Fruit fly (Drosophila melanogaster) whole organism, embryonic: ENCODE results near the gene Mrm2.

Experiments used
- ATbp ChIP-seq: fragments of 200-800 bp; sonication (Bioruptor generic); optimal IDR thresholded peaks from 2 replicates; lab custom pipeline; 2017; ENCODE audit warnings: missing biosample characterization, mild to moderate bottlenecking, missing genetic modification characterization, missing genetic modification reagents
- Awh ChIP-seq: fragments of 200-800 bp; sonication (Bioruptor generic); IDR thresholded peaks from 2 replicates; pipeline ENCODE4, ENCODE4 v1.3.6; 2022; ENCODE audit warnings: missing biosample characterization, missing genetic modification characterization
- Bgb ChIP-seq: fragments of 200-800 bp; sonication (Bioruptor generic); IDR thresholded peaks from 2 replicates; pipeline ENCODE4 v1.3.6; 2022; ENCODE audit warnings: missing biosample characterization, missing genetic modification characterization; ENCODE audit not compliant: partially characterized antibody
- BtbVII ChIP-seq: fragments of 200-800 bp; sonication (Bioruptor generic); optimal IDR thresholded peaks from 3 replicates; lab custom pipeline; 2017; ENCODE audit warnings: missing biosample characterization, mild to moderate bottlenecking, missing genetic modification characterization
- CG12236 ChIP-seq: fragments of 200-800 bp; sonication (Bioruptor generic); optimal IDR thresholded peaks from 2 replicates; lab custom pipeline; 2016; ENCODE audit warnings: missing biosample characterization, missing genetic modification characterization
- CG13894 ChIP-seq: fragments of 200-800 bp; sonication (Bioruptor generic); optimal IDR thresholded peaks from 3 replicates; lab custom pipeline; 2018; ENCODE audit warnings: missing biosample characterization, mild to moderate bottlenecking, missing genetic modification characterization, moderate library complexity
- CG17912 ChIP-seq: fragments of 200-800 bp; sonication (Bioruptor generic); optimal IDR thresholded peaks from 2 replicates; lab custom pipeline; 2018; ENCODE audit warnings: missing biosample characterization, mild to moderate bottlenecking, missing genetic modification characterization
- CG34422 ChIP-seq: fragments of 200-800 bp; sonication (Bioruptor generic); IDR thresholded peaks from 3 replicates; pipeline ENCODE4 v1.3.6; 2022; ENCODE audit warnings: missing biosample characterization, missing genetic modification characterization
- CG4820 ChIP-seq: fragments of 200-800 bp; sonication (Bioruptor generic); optimal IDR thresholded peaks from 3 replicates; lab custom pipeline; 2016; ENCODE audit warnings: missing biosample characterization, missing genetic modification characterization
- CG6791 ChIP-seq: fragments of 200-800 bp; sonication (Bioruptor generic); IDR thresholded peaks from 3 replicates; pipeline ENCODE4 v1.3.6; 2022; ENCODE audit warnings: missing biosample characterization, missing genetic modification characterization; ENCODE audit not compliant: partially characterized antibody
- CG7357 ChIP-seq: fragments of 200-800 bp; sonication (Bioruptor generic); IDR thresholded peaks from 3 replicates; pipeline ENCODE4 v1.3.6; 2022; ENCODE audit warnings: missing biosample characterization, missing genetic modification characterization
- CG7556 ChIP-seq: fragments of 200-800 bp; sonication (Bioruptor generic); optimal IDR thresholded peaks from 2 replicates; lab custom pipeline; 2017; ENCODE audit warnings: missing biosample characterization, mild to moderate bottlenecking, missing genetic modification characterization
- CG7839 ChIP-seq: fragments of 200-800 bp; sonication (Bioruptor generic); optimal IDR thresholded peaks from 3 replicates; lab custom pipeline; 2018; ENCODE audit warnings: missing biosample characterization, mild to moderate bottlenecking, missing genetic modification characterization, moderate library complexity
- D19A ChIP-seq: fragments of 200-800 bp; optimal IDR thresholded peaks from 3 replicates; lab custom pipeline; 2019; ENCODE audit warnings: missing biosample characterization, mild to moderate bottlenecking, missing genetic modification characterization, moderate library complexity
- Dad ChIP-seq: fragments of 200-800 bp; sonication (Bioruptor generic); optimal IDR thresholded peaks from 3 replicates; lab custom pipeline; 2016; ENCODE audit warnings: missing biosample characterization, missing genetic modification characterization
- Dll ChIP-seq: fragments of 200-800 bp; sonication (Bioruptor generic); IDR thresholded peaks from 4 replicates; pipeline ENCODE4 v1.3.6; 2022; ENCODE audit warnings: missing biosample characterization, missing genetic modification characterization; ENCODE audit not compliant: partially characterized antibody
- ERR ChIP-seq: fragments of 200-800 bp; sonication (Bioruptor generic); optimal IDR thresholded peaks from 2 replicates; lab custom pipeline; 2016; ENCODE audit warnings: missing biosample characterization, missing genetic modification characterization
- GATAe ChIP-seq: fragments of 200-800 bp; sonication (Bioruptor generic); conservative IDR thresholded peaks from 2 replicates; pipeline ENCODE4 v1.3.6; 2022; ENCODE audit warnings: missing biosample characterization, missing genetic modification characterization
- Hr78 ChIP-seq, 2 experiments: fragments of 200-800 bp in 1 of 2; fragments of >200 bp in 1 of 2; sonication (Bioruptor generic) in 1 of 2; optimal IDR thresholded peaks; 2 replicates each; lab custom pipeline; 2017 to 2019; ENCODE audit warnings: missing biosample characterization in 2 of 2, missing genetic modification characterization in 2 of 2, mild to moderate bottlenecking in 1 of 2, moderate library complexity in 1 of 2
- NC2α ChIP-seq: fragments of 200-800 bp; sonication (Bioruptor generic); optimal IDR thresholded peaks from 2 replicates; lab custom pipeline; 2016; ENCODE audit warnings: missing biosample characterization, missing genetic modification characterization
- Rx ChIP-seq: fragments of 200-800 bp; sonication (Bioruptor generic); IDR thresholded peaks from 2 replicates; pipeline ENCODE4 v1.3.6; 2022; ENCODE audit warnings: missing biosample characterization, missing genetic modification characterization
- Six4 ChIP-seq: fragments of 200-800 bp; sonication (Bioruptor generic); optimal IDR thresholded peaks from 2 replicates; lab custom pipeline; 2016; ENCODE audit warnings: missing biosample characterization, missing genetic modification characterization
- Spps ChIP-seq: fragments of 200-800 bp; sonication (Bioruptor generic); optimal IDR thresholded peaks from 2 replicates; lab custom pipeline; 2018; ENCODE audit warnings: missing biosample characterization, mild to moderate bottlenecking, missing genetic modification characterization
- Sry-β ChIP-seq: fragments of 200-800 bp; sonication (Bioruptor generic); optimal IDR thresholded peaks from 2 replicates; lab custom pipeline; 2018; ENCODE audit warnings: missing biosample characterization, mild to moderate bottlenecking, missing genetic modification characterization, moderate library complexity
- TFAM ChIP-seq: fragments of 200-800 bp; sonication (Bioruptor generic); optimal IDR thresholded peaks from 2 replicates; lab custom pipeline; 2017; ENCODE audit warnings: missing biosample characterization, missing genetic modification characterization, inconsistent platforms
- Tbp ChIP-seq: fragments of >200 bp; optimal IDR thresholded peaks from 2 replicates; lab custom pipeline; 2018; ENCODE audit warnings: missing biosample characterization, missing genetic modification characterization
- Vsx1 ChIP-seq: fragments of 200-800 bp; sonication (Bioruptor generic); optimal IDR thresholded peaks from 2 replicates; lab custom pipeline; 2017; ENCODE audit warnings: missing biosample characterization, mild to moderate bottlenecking, missing genetic modification characterization, missing genetic modification reagents
- amos ChIP-seq: fragments of 200-800 bp; sonication (Bioruptor generic); IDR thresholded peaks from 2 replicates; pipeline ENCODE4 v1.3.6; 2022; ENCODE audit warnings: missing biosample characterization, missing genetic modification characterization; ENCODE audit not compliant: partially characterized antibody
- ash1 ChIP-seq: fragments of 200-800 bp; sonication (Bioruptor generic); optimal IDR thresholded peaks from 2 replicates; lab custom pipeline; 2018; ENCODE audit warnings: missing biosample characterization, mild to moderate bottlenecking, missing genetic modification characterization
- bowl ChIP-seq: fragments of 200-800 bp; sonication (Bioruptor generic); IDR thresholded peaks from 2 replicates; pipeline ENCODE4 v1.3.6; 2022; ENCODE audit warnings: missing biosample characterization, missing genetic modification characterization
- br ChIP-seq: fragments of >200 bp; optimal IDR thresholded peaks from 2 replicates; lab custom pipeline; 2017
- ci ChIP-seq: fragments of 200-800 bp; sonication (Bioruptor generic); IDR thresholded peaks from 3 replicates; pipeline ENCODE4 v1.3.6; 2022; ENCODE audit warnings: missing biosample characterization, missing genetic modification characterization
- croc ChIP-seq: fragments of 200-800 bp; sonication (Bioruptor generic); conservative IDR thresholded peaks from 3 replicates; pipeline ENCODE4 v1.3.6; 2022; ENCODE audit warnings: missing biosample characterization, missing genetic modification characterization
- dysf ChIP-seq: fragments of 200-800 bp; sonication (Bioruptor generic); IDR thresholded peaks from 3 replicates; pipeline ENCODE4 v1.3.6; 2022; ENCODE audit warnings: missing biosample characterization, missing genetic modification characterization
- fu2 ChIP-seq: fragments of 200-800 bp; sonication (Bioruptor generic); optimal IDR thresholded peaks from 2 replicates; lab custom pipeline; 2016; ENCODE audit warnings: missing biosample characterization, missing genetic modification characterization
- gcm ChIP-seq: fragments of 200-800 bp; sonication (Bioruptor generic); optimal IDR thresholded peaks from 2 replicates; lab custom pipeline; 2019; ENCODE audit warnings: missing biosample characterization, mild to moderate bottlenecking, missing genetic modification characterization, moderate library complexity
- h ChIP-seq: fragments of >200 bp; optimal IDR thresholded peaks from 2 replicates; lab custom pipeline; 2017
- her ChIP-seq: fragments of 200-800 bp; sonication (Bioruptor generic); optimal IDR thresholded peaks from 2 replicates; lab custom pipeline; 2016; ENCODE audit warnings: missing biosample characterization, missing genetic modification characterization
- inv ChIP-seq: fragments of 200-800 bp; sonication (Bioruptor generic); IDR thresholded peaks from 2 replicates; pipeline ENCODE4 v1.3.6; 2022; ENCODE audit warnings: missing biosample characterization, missing genetic modification characterization; ENCODE audit not compliant: partially characterized antibody
- jigr1 ChIP-seq: fragments of 200-800 bp; sonication (Bioruptor generic); IDR thresholded peaks from 3 replicates; pipeline ENCODE4 v1.3.6; 2022; ENCODE audit warnings: missing biosample characterization, missing genetic modification characterization
- klu ChIP-seq: fragments of 200-800 bp; sonication (Bioruptor generic); IDR thresholded peaks from 2 replicates; pipeline ENCODE4 v1.3.6; 2022; ENCODE audit warnings: missing biosample characterization, missing genetic modification characterization
- mirr ChIP-seq: fragments of 200-800 bp; sonication (Bioruptor generic); optimal IDR thresholded peaks from 3 replicates; lab custom pipeline; 2018; ENCODE audit warnings: missing biosample characterization, mild to moderate bottlenecking, missing genetic modification characterization
- mld ChIP-seq: fragments of 200-800 bp; sonication (Bioruptor generic); IDR thresholded peaks from 3 replicates; pipeline ENCODE4 v1.3.6; 2022; ENCODE audit warnings: missing biosample characterization, missing genetic modification characterization; ENCODE audit not compliant: partially characterized antibody
- pan ChIP-seq, 4 experiments: fragments of >200 bp in 3 of 4; fragments of 200-800 bp in 1 of 4; sonication (Bioruptor generic) in 1 of 4; optimal IDR thresholded peaks in 3 of 4; IDR thresholded peaks in 1 of 4; 2 replicates each; pipeline versions ENCODE4 v1.3.6 to Lab custom; 2017 to 2022; ENCODE audit warnings: missing biosample characterization in 2 of 4, missing genetic modification characterization in 2 of 4, mixed read lengths in 1 of 4
- pnt ChIP-seq: fragments of 200-800 bp; sonication (Bioruptor generic); optimal IDR thresholded peaks from 3 replicates; lab custom pipeline; 2016; ENCODE audit warnings: missing biosample characterization, missing genetic modification characterization
- sc ChIP-seq, 3 experiments: fragments of >200 bp in 2 of 3; fragments of 200-800 bp in 1 of 3; sonication (Bioruptor generic) in 1 of 3; optimal IDR thresholded peaks; 2 replicates in 2 of 3; 3 replicates in 1 of 3; lab custom pipeline; 2017; ENCODE audit warnings: mild to moderate bottlenecking in 1 of 3, missing biosample characterization in 1 of 3, missing genetic modification characterization in 1 of 3, missing genetic modification reagents in 1 of 3
- trh ChIP-seq: fragments of 200-800 bp; sonication (Bioruptor generic); optimal IDR thresholded peaks from 2 replicates; lab custom pipeline; 2016; ENCODE audit warnings: missing biosample characterization, missing genetic modification characterization
- vvl ChIP-seq: fragments of 200-800 bp; sonication (Bioruptor generic); IDR thresholded peaks from 2 replicates; pipeline ENCODE4 v1.3.6; 2022; ENCODE audit warnings: missing biosample characterization, missing genetic modification characterization
- zf30C ChIP-seq: fragments of 200-800 bp; sonication (Bioruptor generic); optimal IDR thresholded peaks from 3 replicates; lab custom pipeline; 2018; ENCODE audit warnings: missing biosample characterization, mild to moderate bottlenecking, missing genetic modification characterization

The Mrm2 gene

dm6 chr3R:19905932-19906439 lies 44.6 kb downstream of the Mrm2 start (continued):
- no peak for TF ChIP-seq pan (optimal IDR thresholded peaks at IDR 0.05; lab: Kevin White, UChicago)
- peak in 1 of 2 experiments; percentile 90 for TF ChIP-seq pan (GFP tag; optimal IDR thresholded peaks at IDR 0.05 in 1 of 2, IDR thresholded peaks at IDR 0.05 in 1 of 2)
- peak; percentile 26 for TF ChIP-seq Six4
- peak; percentile 34; the same call in 1 of the 3 replicates for TF ChIP-seq CG7357 (GFP tag; lab: Robert Waterston, UW)
- TF ChIP-seq Vsx1, result peak; percentile 23
- no peak for TF ChIP-seq h (lab: Kevin White, UChicago)
- peak; percentile 78 for TF ChIP-seq ATbp (GFP tag; lab: Kevin White, UChicago)
- TF ChIP-seq klu (GFP tag; lab: Robert Waterston, UW), result peak; percentile 58; the same call in 1 of the 2 replicates
- peak; percentile 31 for TF ChIP-seq gcm (GFP tag; lab: Kevin White, UChicago)
- no peak for TF ChIP-seq Bgb (GFP tag; lab: Robert Waterston, UW)
- TF ChIP-seq CG34422 (GFP tag; lab: Robert Waterston, UW), result peak; percentile 85
- TF ChIP-seq mld (GFP tag; lab: Robert Waterston, UW), result no peak
- TF ChIP-seq her, result peak; percentile 68
- peak; percentile 89 for TF ChIP-seq vvl (GFP tag; lab: Robert Waterston, UW)
- peak; percentile 74; the same call in 1 of the 2 replicates for TF ChIP-seq Awh (GFP tag; lab: Robert Waterston, UW)
- TF ChIP-seq CG7556 (GFP tag; lab: Kevin White, UChicago), result peak; percentile 69
- TF ChIP-seq NC2α, result peak; percentile 28
- no peak for TF ChIP-seq TFAM (GFP tag; lab: Kevin White, UChicago)
- no peak for TF ChIP-seq br
- TF ChIP-seq Tbp, result no peak
- TF ChIP-seq Hr78 (GFP tag; optimal IDR thresholded peaks at IDR 0.05; lab: Kevin White, UChicago), result no peak
- TF ChIP-seq inv, result no peak
- TF ChIP-seq CG6791 (GFP tag; lab: Robert Waterston, UW), result no peak
- peak; percentile 49 for TF ChIP-seq CG4820
- TF ChIP-seq D19A (tag; lab: Kevin White, UChicago), result peak; percentile 38
- TF ChIP-seq zf30C, result no peak
- peak; percentile 82 for TF ChIP-seq GATAe
- no peak for TF ChIP-seq ash1 (GFP tag; lab: Kevin White, UChicago)
- TF ChIP-seq pnt, result peak; percentile 64
- TF ChIP-seq bowl (GFP tag; lab: Robert Waterston, UW), result peak; percentile 47; the same call in 1 of the 2 replicates
- TF ChIP-seq mirr (GFP tag; lab: Kevin White, UChicago), result peak; percentile 68
- TF ChIP-seq CG13894 (tag; lab: Kevin White, UChicago), result peak; percentile 33
- peak; percentile 80 for TF ChIP-seq BtbVII (GFP tag; lab: Kevin White, UChicago)
- TF ChIP-seq CG17912 (GFP tag; lab: Kevin White, UChicago), result no peak
- peak; percentile 27 for TF ChIP-seq CG12236
- peak; percentile 70; the same call in 2 of the 3 replicates for TF ChIP-seq jigr1 (GFP tag; lab: Robert Waterston, UW)
- TF ChIP-seq CG7839 (tag; lab: Kevin White, UChicago), result peak; percentile 78
- TF ChIP-seq sc (optimal IDR thresholded peaks at IDR 0.05; lab: Kevin White, UChicago), result no peak
- peak; percentile 48 for TF ChIP-seq sc (GFP tag; optimal IDR thresholded peaks at IDR 0.05; lab: Kevin White, UChicago)
- peak; percentile 90 for TF ChIP-seq ci
- peak; percentile 91 for TF ChIP-seq dysf
- peak; percentile 81 for TF ChIP-seq ERR
- TF ChIP-seq amos (GFP tag; lab: Robert Waterston, UW), result no peak
- no peak for TF ChIP-seq Sry-β (GFP tag; lab: Kevin White, UChicago)
- TF ChIP-seq Dad (GFP tag; lab: Kevin White, UChicago), result peak; percentile 59
- TF ChIP-seq Dll (GFP tag; lab: Robert Waterston, UW), result peak; percentile 11; the same call in 1 of the 4 replicates
- TF ChIP-seq croc (GFP tag; lab: Robert Waterston, UW), result peak; percentile 50; the same call in 2 of the 3 replicates
- TF ChIP-seq Rx (GFP tag; lab: Robert Waterston, UW), result peak; percentile 80
- TF ChIP-seq Spps (tag; lab: Kevin White, UChicago), result peak; percentile 13
- peak; percentile 83 for TF ChIP-seq fu2 (GFP tag; lab: Kevin White, UChicago)
- no peak for TF ChIP-seq trh (GFP tag; lab: Kevin White, UChicago)
